Worm (Caenorhabditis elegans) whole organism, young adult: ENCODE results near the gene AH9.4.

Experiments used
- C17E4.6 ChIP-seq: fragments of 200-800 bp; sonication (Bioruptor generic); IDR thresholded peaks from 2 replicates; pipeline ENCODE4 v1.3.6; 2022; ENCODE audit warnings: missing genetic modification reagents, missing genetic modification characterization, missing compliant biosample characterization
- F22D6.2 ChIP-seq: sonication (generic microtip); optimal IDR thresholded peaks from 2 replicates; lab custom pipeline; 2016; ENCODE audit warnings: mild to moderate bottlenecking, missing genetic modification characterization, missing compliant biosample characterization
- F49E8.2 ChIP-seq: sonication (generic microtip); optimal IDR thresholded peaks from 3 replicates; lab custom pipeline; 2017; ENCODE audit warnings: missing genetic modification characterization, mild to moderate bottlenecking, missing compliant biosample characterization, antibody characterized with exemption, moderate library complexity; ENCODE audit not compliant: insufficient read depth
- ama-1 ChIP-seq, 3 experiments: fragments of 150-350 bp in 1 of 3; sonication (generic microtip) in 2 of 3; optimal IDR thresholded peaks; 2 replicates each; lab custom pipeline; 2014 to 2018; ENCODE audit warnings: missing biosample characterization in 2 of 3, missing genetic modification characterization in 2 of 3, missing genetic modification reagents in 2 of 3
- attf-5 ChIP-seq: fragments of 200-800 bp; sonication (Bioruptor generic); optimal IDR thresholded peaks from 2 replicates; lab custom pipeline; 2018; ENCODE audit warnings: mild to moderate bottlenecking, missing genetic modification characterization, missing compliant biosample characterization
- bed-1 ChIP-seq: fragments of 200-800 bp; sonication (Bioruptor generic); IDR thresholded peaks from 2 replicates; pipeline ENCODE4 v1.3.6; 2022; ENCODE audit warnings: missing genetic modification reagents, missing genetic modification characterization, missing compliant biosample characterization
- ceh-91 ChIP-seq: fragments of 200-800 bp; sonication (Bioruptor generic); IDR thresholded peaks from 2 replicates; pipeline ENCODE4 v1.3.6; 2022; ENCODE audit warnings: missing genetic modification reagents, missing genetic modification characterization, missing compliant biosample characterization
- madf-8 ChIP-seq: fragments of 200-800 bp; sonication (Bioruptor generic); conservative IDR thresholded peaks from 2 replicates; pipeline ENCODE4 v1.3.6; 2022; ENCODE audit warnings: missing genetic modification reagents, missing genetic modification characterization, missing compliant biosample characterization
- nfya-1 ChIP-seq: sonication (generic microtip); optimal IDR thresholded peaks from 2 replicates; lab custom pipeline; 2017; ENCODE audit warnings: antibody characterized with exemption, missing compliant biosample characterization, missing genetic modification characterization, borderline replicate concordance; ENCODE audit not compliant: insufficient read depth
- nhr-80 ChIP-seq: sonication (generic microtip); optimal IDR thresholded peaks from 2 replicates; lab custom pipeline; 2016; ENCODE audit warnings: missing genetic modification characterization, missing compliant biosample characterization
- unc-62 ChIP-seq: fragments of 150-350 bp; optimal IDR thresholded peaks from 2 replicates; lab custom pipeline; 2014; ENCODE audit warnings: missing biosample characterization, missing genetic modification reagents, missing genetic modification characterization

ce11 chrX:2241147-2241798 lies 32.9 kb downstream of the AH9.4 start:
- TF ChIP-seq ceh-91 (GFP tag; lab: Robert Waterston, UW), result no peak
- no peak for TF ChIP-seq nfya-1
- TF ChIP-seq madf-8 (GFP tag; lab: Robert Waterston, UW), result no peak
- TF ChIP-seq ama-1 (optimal IDR thresholded peaks at IDR 0.05; lab: Kevin White, UChicago), result no peak
- no peak for TF ChIP-seq ama-1 (GFP tag; optimal IDR thresholded peaks at IDR 0.05; lab: Kevin White, UChicago)
- TF ChIP-seq F49E8.2 (tag; lab: Kevin White, UChicago), result no peak
- no peak for TF ChIP-seq F22D6.2 (tag; lab: Kevin White, UChicago)
- TF ChIP-seq unc-62 (GFP tag; lab: Kevin White, UChicago), result no peak
- no peak for TF ChIP-seq bed-1
- TF ChIP-seq attf-5 (GFP tag; lab: Kevin White, UChicago), result no peak
- no peak for TF ChIP-seq nhr-80 (tag; lab: Kevin White, UChicago)
- TF ChIP-seq C17E4.6 (GFP tag; lab: Robert Waterston, UW), result no peak
